Fruit fly (Drosophila melanogaster) whole organism, embryonic: Measurements from ENCODE around the gene InR.
A peak's percentile ranks its signal among the peaks of the same experiment; 100 is the strongest.

Experiments used
- Ada2b ChIP-seq: fragments of 200-800 bp; sonication (Bioruptor generic); IDR thresholded peaks from 2 replicates; pipeline ENCODE4 v1.3.6; 2022; ENCODE audit warnings: missing biosample characterization, missing genetic modification characterization
- CG10274 ChIP-seq: fragments of 200-800 bp; sonication (Bioruptor generic); optimal IDR thresholded peaks from 3 replicates; lab custom pipeline; 2017; ENCODE audit warnings: missing biosample characterization, mild to moderate bottlenecking, missing genetic modification characterization
- CG16779 ChIP-seq: fragments of 200-800 bp; sonication (Bioruptor generic); IDR thresholded peaks from 2 replicates; pipeline ENCODE4 v1.3.6; 2022; ENCODE audit warnings: missing biosample characterization, missing genetic modification characterization
- CG17186 ChIP-seq: fragments of 200-800 bp; sonication (Bioruptor generic); optimal IDR thresholded peaks from 3 replicates; lab custom pipeline; 2017; ENCODE audit warnings: missing biosample characterization, missing genetic modification reagents, missing genetic modification characterization
- CG17361 ChIP-seq: fragments of 200-800 bp; sonication (Bioruptor generic); IDR thresholded peaks from 3 replicates; pipeline ENCODE4 v1.3.6; 2022; ENCODE audit warnings: missing biosample characterization, missing genetic modification characterization
- CG1792 ChIP-seq: fragments of 200-800 bp; sonication (Bioruptor generic); optimal IDR thresholded peaks from 2 replicates; lab custom pipeline; 2016; ENCODE audit warnings: missing biosample characterization, missing genetic modification characterization
- CG2199 ChIP-seq: fragments of 200-800 bp; sonication (Bioruptor generic); IDR thresholded peaks from 3 replicates; pipeline ENCODE4 v1.3.6; 2022; ENCODE audit warnings: missing biosample characterization, missing genetic modification characterization
- CG2712 ChIP-seq: fragments of 200-800 bp; optimal IDR thresholded peaks from 3 replicates; lab custom pipeline; 2019; ENCODE audit warnings: missing biosample characterization, mild to moderate bottlenecking, missing genetic modification characterization, moderate library complexity
- CG30431 ChIP-seq: fragments of 200-800 bp; sonication (Bioruptor generic); optimal IDR thresholded peaks from 2 replicates; lab custom pipeline; 2017; ENCODE audit warnings: missing biosample characterization, missing genetic modification characterization
- CG31224 ChIP-seq: fragments of 200-800 bp; sonication (Bioruptor generic); IDR thresholded peaks from 2 replicates; pipeline ENCODE4 v1.3.6; 2022; ENCODE audit warnings: missing biosample characterization, missing genetic modification characterization
- CG31441 ChIP-seq: fragments of 200-800 bp; sonication (Bioruptor generic); IDR thresholded peaks from 2 replicates; pipeline ENCODE4 v1.3.6; 2022; ENCODE audit warnings: missing biosample characterization, missing genetic modification characterization
- CG3847 ChIP-seq: fragments of 200-800 bp; sonication (Bioruptor generic); IDR thresholded peaks from 2 replicates; pipeline ENCODE4 v1.3.6; 2022; ENCODE audit warnings: missing biosample characterization, missing genetic modification characterization
- CG3995 ChIP-seq: fragments of 200-800 bp; sonication (Bioruptor generic); optimal IDR thresholded peaks from 3 replicates; lab custom pipeline; 2016; ENCODE audit warnings: missing biosample characterization, missing genetic modification characterization
- CG4360 ChIP-seq: fragments of 200-800 bp; sonication (Bioruptor generic); IDR thresholded peaks from 2 replicates; pipeline ENCODE4 v1.3.6; 2022; ENCODE audit warnings: missing biosample characterization, missing genetic modification characterization
- CG4424 ChIP-seq: fragments of 200-800 bp; sonication (Bioruptor generic); optimal IDR thresholded peaks from 3 replicates; lab custom pipeline; 2016; ENCODE audit warnings: missing biosample characterization, missing genetic modification characterization
- CG6654 ChIP-seq: fragments of 200-800 bp; sonication (Bioruptor generic); optimal IDR thresholded peaks from 2 replicates; lab custom pipeline; 2017; ENCODE audit warnings: missing biosample characterization, mild to moderate bottlenecking, missing genetic modification characterization
- CG7987 ChIP-seq: fragments of 200-800 bp; sonication (Bioruptor generic); optimal IDR thresholded peaks from 2 replicates; lab custom pipeline; 2018; ENCODE audit warnings: missing biosample characterization, mild to moderate bottlenecking, missing genetic modification characterization, moderate library complexity
- CG9215 ChIP-seq: fragments of 200-800 bp; sonication (Bioruptor generic); IDR thresholded peaks from 2 replicates; pipeline ENCODE4 v1.3.6; 2022; ENCODE audit warnings: missing biosample characterization, missing genetic modification characterization
- Dad ChIP-seq: fragments of 200-800 bp; sonication (Bioruptor generic); optimal IDR thresholded peaks from 3 replicates; lab custom pipeline; 2016; ENCODE audit warnings: missing biosample characterization, missing genetic modification characterization
- Dip2 ChIP-seq: fragments of 200-800 bp; sonication (Bioruptor generic); IDR thresholded peaks from 2 replicates; pipeline ENCODE4 v1.3.6; 2022; ENCODE audit warnings: missing biosample characterization, missing genetic modification characterization
- Dll ChIP-seq: fragments of 200-800 bp; sonication (Bioruptor generic); IDR thresholded peaks from 4 replicates; pipeline ENCODE4 v1.3.6; 2022; ENCODE audit warnings: missing biosample characterization, missing genetic modification characterization; ENCODE audit not compliant: partially characterized antibody
- Dp ChIP-seq: fragments of 200-800 bp; sonication (Bioruptor generic); optimal IDR thresholded peaks from 2 replicates; lab custom pipeline; 2018; ENCODE audit warnings: missing biosample characterization, mild to moderate bottlenecking, missing genetic modification characterization, moderate library complexity
- Drgx ChIP-seq: fragments of 200-800 bp; sonication (Bioruptor generic); IDR thresholded peaks from 2 replicates; pipeline ENCODE4 v1.3.6; 2022; ENCODE audit warnings: missing biosample characterization, missing genetic modification characterization
- E2f1 ChIP-seq: fragments of 200-800 bp; sonication (Bioruptor generic); IDR thresholded peaks from 2 replicates; pipeline ENCODE4 v1.3.6; 2022; ENCODE audit warnings: missing biosample characterization, missing genetic modification characterization
- Fer1 ChIP-seq: fragments of 200-800 bp; sonication (Bioruptor generic); optimal IDR thresholded peaks from 2 replicates; lab custom pipeline; 2017; ENCODE audit warnings: missing biosample characterization, mild to moderate bottlenecking, missing genetic modification characterization
- Fer2 ChIP-seq: fragments of 200-800 bp; sonication (Bioruptor generic); optimal IDR thresholded peaks from 2 replicates; lab custom pipeline; 2018; ENCODE audit warnings: missing biosample characterization, mild to moderate bottlenecking, missing genetic modification characterization, moderate library complexity
- Gsc ChIP-seq: fragments of 200-800 bp; sonication (Bioruptor generic); IDR thresholded peaks from 2 replicates; pipeline ENCODE4 v1.3.6; 2022; ENCODE audit warnings: missing biosample characterization, missing genetic modification characterization
- Hand ChIP-seq: fragments of 200-800 bp; sonication (Bioruptor generic); optimal IDR thresholded peaks from 2 replicates; lab custom pipeline; 2017; ENCODE audit warnings: mild to moderate bottlenecking, missing biosample characterization, missing genetic modification reagents, missing genetic modification characterization
- Kr ChIP-seq: fragments of 200-800 bp; sonication (Bioruptor generic); optimal IDR thresholded peaks from 2 replicates; lab custom pipeline; 2017; ENCODE audit warnings: missing biosample characterization, mild to moderate bottlenecking, missing genetic modification characterization
- Meics ChIP-seq: fragments of 200-800 bp; sonication (Bioruptor generic); optimal IDR thresholded peaks from 2 replicates; lab custom pipeline; 2017; ENCODE audit warnings: missing biosample characterization, mild to moderate bottlenecking, missing genetic modification characterization
- Opbp ChIP-seq: fragments of 200-800 bp; sonication (Bioruptor generic); IDR thresholded peaks from 3 replicates; pipeline ENCODE4 v1.3.6; 2022; ENCODE audit warnings: missing biosample characterization, missing genetic modification characterization; ENCODE audit not compliant: partially characterized antibody
- Six4 ChIP-seq: fragments of 200-800 bp; sonication (Bioruptor generic); optimal IDR thresholded peaks from 2 replicates; lab custom pipeline; 2016; ENCODE audit warnings: missing biosample characterization, missing genetic modification characterization
- Stat92E ChIP-seq, 3 experiments: fragments of >200 bp in 2 of 3; fragments of 200-800 bp in 1 of 3; sonication (Bioruptor generic) in 1 of 3; optimal IDR thresholded peaks; 2 replicates each; lab custom pipeline; 2017 to 2019; ENCODE audit warnings: missing biosample characterization in 3 of 3, missing genetic modification characterization in 3 of 3, mild to moderate bottlenecking in 1 of 3, moderate library complexity in 1 of 3
- Usf ChIP-seq: fragments of 200-800 bp; sonication (Bioruptor generic); optimal IDR thresholded peaks from 2 replicates; lab custom pipeline; 2017; ENCODE audit warnings: missing genotype, missing biosample characterization, missing genetic modification characterization
- amos ChIP-seq: fragments of 200-800 bp; sonication (Bioruptor generic); IDR thresholded peaks from 2 replicates; pipeline ENCODE4 v1.3.6; 2022; ENCODE audit warnings: missing biosample characterization, missing genetic modification characterization; ENCODE audit not compliant: partially characterized antibody
- chm ChIP-seq: fragments of 200-800 bp; sonication (Bioruptor generic); IDR thresholded peaks from 2 replicates; pipeline ENCODE4 v1.3.6; 2022; ENCODE audit warnings: missing biosample characterization, missing genetic modification characterization
- cwo ChIP-seq: fragments of 200-800 bp; sonication (Bioruptor generic); optimal IDR thresholded peaks from 3 replicates; lab custom pipeline; 2017; ENCODE audit warnings: missing biosample characterization, missing genetic modification characterization, mild to moderate bottlenecking, moderate library complexity, missing genetic modification reagents
- disco-r ChIP-seq: fragments of 200-800 bp; sonication (Bioruptor generic); optimal IDR thresholded peaks from 2 replicates; lab custom pipeline; 2016; ENCODE audit warnings: missing biosample characterization, missing genetic modification characterization
- dmrt99B ChIP-seq: fragments of 200-800 bp; sonication (Bioruptor generic); optimal IDR thresholded peaks from 2 replicates; lab custom pipeline; 2018; ENCODE audit warnings: missing biosample characterization, mild to moderate bottlenecking, missing genetic modification characterization, moderate library complexity
- eve ChIP-seq, 2 experiments: fragments of >200 bp; optimal IDR thresholded peaks; 2 replicates each; lab custom pipeline; 2017; ENCODE audit warnings: missing biosample characterization in 2 of 2, missing genetic modification characterization in 2 of 2
- hbn ChIP-seq: fragments of 200-800 bp; sonication (Bioruptor generic); IDR thresholded peaks from 2 replicates; pipeline ENCODE4 v1.3.6; 2022; ENCODE audit warnings: missing biosample characterization, missing genetic modification characterization; ENCODE audit not compliant: partially characterized antibody
- ken ChIP-seq: fragments of 200-800 bp; sonication (Bioruptor generic); IDR thresholded peaks from 3 replicates; pipeline ENCODE4 v1.3.6; 2022; ENCODE audit warnings: missing biosample characterization, missing genetic modification characterization
- nau ChIP-seq: fragments of 200-800 bp; sonication (Bioruptor generic); optimal IDR thresholded peaks from 3 replicates; lab custom pipeline; 2017; ENCODE audit warnings: missing biosample characterization, mild to moderate bottlenecking, missing genetic modification characterization, missing genetic modification reagents
- org-1 ChIP-seq: fragments of 200-800 bp; sonication (Bioruptor generic); optimal IDR thresholded peaks from 2 replicates; lab custom pipeline; 2017; ENCODE audit warnings: missing biosample characterization, missing genetic modification characterization
- pita ChIP-seq: fragments of 200-800 bp; sonication (Bioruptor generic); optimal IDR thresholded peaks from 2 replicates; lab custom pipeline; 2017; ENCODE audit warnings: missing biosample characterization, mild to moderate bottlenecking, missing genetic modification characterization
- row ChIP-seq: fragments of 200-800 bp; sonication (Bioruptor generic); IDR thresholded peaks from 3 replicates; pipeline ENCODE4 v1.3.6; 2022; ENCODE audit warnings: missing biosample characterization, missing genetic modification characterization
- schlank ChIP-seq: fragments of 200-800 bp; sonication (Bioruptor generic); optimal IDR thresholded peaks from 2 replicates; lab custom pipeline; 2018; ENCODE audit warnings: missing biosample characterization, mild to moderate bottlenecking, missing genetic modification characterization
- scrt ChIP-seq: fragments of 200-800 bp; sonication (Bioruptor generic); optimal IDR thresholded peaks from 2 replicates; lab custom pipeline; 2018; ENCODE audit warnings: missing biosample characterization, mild to moderate bottlenecking, missing genetic modification characterization, moderate library complexity
- seq ChIP-seq: fragments of 200-800 bp; sonication (Bioruptor generic); IDR thresholded peaks from 2 replicates; pipeline ENCODE4 v1.3.6; 2022; ENCODE audit warnings: missing biosample characterization, missing genetic modification characterization
- stwl ChIP-seq: fragments of 200-800 bp; sonication (Bioruptor generic); optimal IDR thresholded peaks from 3 replicates; lab custom pipeline; 2018; ENCODE audit warnings: missing biosample characterization, mild to moderate bottlenecking, missing genetic modification characterization, moderate library complexity
- yki ChIP-seq: fragments of >200 bp; optimal IDR thresholded peaks from 3 replicates; lab custom pipeline; 2018

Gene InR

DNA sequence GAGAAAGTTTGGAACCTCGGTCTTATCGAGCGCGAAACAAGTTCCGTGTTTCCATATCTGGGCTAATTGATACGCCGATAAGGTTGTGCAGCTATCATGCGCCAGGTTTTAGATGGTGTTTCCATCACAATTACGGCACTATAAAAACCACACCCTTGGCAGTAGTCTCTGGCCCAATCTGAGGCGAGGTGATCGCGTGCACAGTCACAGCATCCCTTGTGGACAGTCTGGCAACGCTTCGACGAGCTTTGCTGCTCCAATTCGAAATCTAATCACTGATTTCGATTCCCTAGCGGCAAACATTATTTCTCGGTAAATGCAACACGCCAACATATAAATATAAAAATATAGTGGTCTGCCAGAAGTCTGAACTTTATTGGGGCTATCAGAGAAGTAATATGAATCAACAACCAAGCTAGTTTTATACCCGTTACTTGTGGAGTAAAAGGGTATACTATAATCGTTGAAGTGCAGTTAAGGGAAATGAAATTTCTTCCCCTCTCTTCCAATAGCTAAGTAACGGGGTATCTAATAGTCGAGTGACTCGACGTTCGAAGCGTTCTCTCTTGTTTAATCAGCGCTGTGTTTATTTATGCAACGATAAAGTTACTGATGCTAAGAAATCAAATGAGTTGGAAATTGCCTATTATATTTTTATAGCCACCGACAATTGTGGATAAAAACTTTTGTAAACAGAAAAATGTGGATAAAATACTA is 39.8 kb upstream of the InR start (continued):
- TF ChIP-seq CG30431 (GFP tag; lab: Kevin White, UChicago) (no peak), yki (no peak), row (peak; percentile 50; the same call in 2 of the 3 replicates), CG3847 (no peak), Opbp (no peak), Fer2 (tag; lab: Kevin White, UChicago) (no peak), pita (GFP tag; lab: Kevin White, UChicago) (no peak), CG2199 (GFP tag; lab: Robert Waterston, UW) (no peak), CG1792 (no peak), CG7987 (GFP tag; lab: Kevin White, UChicago) (no peak), CG17361 (GFP tag; lab: Robert Waterston, UW) (no peak), Kr (GFP tag; lab: Kevin White, UChicago) (no peak), CG9215 (GFP tag; lab: Robert Waterston, UW) (no peak), org-1 (no peak), CG2712 (tag; lab: Kevin White, UChicago) (no peak), schlank (tag; lab: Kevin White, UChicago) (no peak), Gsc (GFP tag; lab: Robert Waterston, UW) (no peak), Ada2b (GFP tag; lab: Robert Waterston, UW) (no peak), CG31224 (GFP tag; lab: Robert Waterston, UW) (no peak), hbn (no peak), CG3995 (GFP tag; lab: Kevin White, UChicago) (peak; percentile 77), cwo (GFP tag; lab: Kevin White, UChicago) (no peak), Drgx (GFP tag; lab: Robert Waterston, UW) (no peak), Hand (GFP tag; lab: Kevin White, UChicago) (no peak), Dad (GFP tag; lab: Kevin White, UChicago) (no peak), CG17186 (no peak), CG31441 (GFP tag; lab: Robert Waterston, UW) (no peak), dmrt99B (tag; lab: Kevin White, UChicago) (no peak), CG4424 (GFP tag; lab: Kevin White, UChicago) (no peak), eve (GFP tag; optimal IDR thresholded peaks at IDR 0.05; lab: Kevin White, UChicago) (peak in 1 of 2 experiments; percentile 76), CG10274 (GFP tag; lab: Kevin White, UChicago) (no peak), chm (GFP tag; lab: Robert Waterston, UW) (no peak), Six4 (GFP tag; lab: Kevin White, UChicago) (no peak), CG4360 (GFP tag; lab: Robert Waterston, UW) (no peak), Dp (GFP tag; lab: Kevin White, UChicago) (no peak), CG6654 (no peak), Meics (GFP tag; lab: Kevin White, UChicago) (no peak), Fer1 (GFP tag; lab: Kevin White, UChicago) (no peak), ken (GFP tag; lab: Robert Waterston, UW) (no peak), CG16779 (no peak), Usf (GFP tag; lab: Kevin White, UChicago) (no peak), disco-r (GFP tag; lab: Kevin White, UChicago) (no peak), scrt (GFP tag; lab: Kevin White, UChicago) (no peak), stwl (tag; lab: Kevin White, UChicago) (no peak), Dip2 (GFP tag; lab: Robert Waterston, UW) (no peak), nau (GFP tag; lab: Kevin White, UChicago) (no peak), Stat92E (GFP tag; optimal IDR thresholded peaks at IDR 0.05; lab: Kevin White, UChicago) (no peak), seq (GFP tag; lab: Robert Waterston, UW) (no peak), Dll (no peak), E2f1 (GFP tag; lab: Robert Waterston, UW) (no peak), amos (no peak)
